Worm (Caenorhabditis elegans): ENCODE measurements around the gene cyp-33B1.

- TF ChIP-seq pqm-1 (tag; optimal IDR thresholded peaks at IDR 0.05) (no peak), nhr-12 (tag; optimal IDR thresholded peaks at IDR 0.05) (no peak), tlp-1 (tag; optimal IDR thresholded peaks at IDR 0.05) (no peak), ama-1 (optimal IDR thresholded peaks at IDR 0.05) (no peak), ztf-11 (tag; optimal IDR thresholded peaks at IDR 0.05) (no peak)
These were observed 12.8 kb downstream of the cyp-33B1 start, which contains the start of gene C25E10.8 for ce11 chrV:9053969-9054368.
